Worm (Caenorhabditis elegans) whole organism, L2 larva: ENCODE measurements around the gene glb-28.

ENCODE experiments used
- C34F6.9 ChIP-seq: fragments of 150-350 bp; optimal IDR thresholded peaks from 2 replicates; lab custom pipeline; 2014; ENCODE audit warnings: missing biosample characterization, missing genetic modification characterization
- F13H6.1 ChIP-seq: sonication (generic microtip); optimal IDR thresholded peaks from 2 replicates; lab custom pipeline; 2016; ENCODE audit warnings: missing genetic modification characterization, missing compliant biosample characterization
- Y55F3AM.14 ChIP-seq: fragments of 200-800 bp; sonication (Bioruptor generic); optimal IDR thresholded peaks from 2 replicates; lab custom pipeline; 2018; ENCODE audit warnings: mild to moderate bottlenecking, missing genetic modification characterization, missing compliant biosample characterization
- ZK546.5 ChIP-seq: sonication (generic microtip); optimal IDR thresholded peaks from 2 replicates; lab custom pipeline; 2017; ENCODE audit warnings: missing biosample characterization, missing genetic modification characterization
- aly-2 ChIP-seq: fragments of 150-350 bp; optimal IDR thresholded peaks from 2 replicates; lab custom pipeline; 2014; ENCODE audit warnings: missing biosample characterization, missing genetic modification characterization
- ama-1 ChIP-seq: fragments of 150-350 bp; optimal IDR thresholded peaks from 2 replicates; lab custom pipeline; 2018; ENCODE audit warnings: inconsistent platforms
- blmp-1 ChIP-seq: sonication (generic microtip); optimal IDR thresholded peaks from 2 replicates; lab custom pipeline; 2017; ENCODE audit warnings: missing genetic modification characterization, mild to moderate bottlenecking, missing compliant biosample characterization, antibody characterized with exemption, moderate library complexity; ENCODE audit not compliant: insufficient read depth
- ceh-16 ChIP-seq: fragments of 150-350 bp; optimal IDR thresholded peaks from 2 replicates; lab custom pipeline; 2014; ENCODE audit warnings: missing biosample characterization, missing genetic modification characterization
- crh-2 ChIP-seq: sonication (generic microtip); optimal IDR thresholded peaks from 2 replicates; lab custom pipeline; 2017; ENCODE audit warnings: missing biosample characterization, missing genetic modification characterization
- egl-27 ChIP-seq: sonication (generic microtip); optimal IDR thresholded peaks from 3 replicates; lab custom pipeline; 2017; ENCODE audit warnings: missing biosample characterization, missing genetic modification reagents, missing genetic modification characterization
- fos-1 ChIP-seq: fragments of 150-350 bp; optimal IDR thresholded peaks from 2 replicates; lab custom pipeline; 2014; ENCODE audit warnings: missing biosample characterization, missing genetic modification characterization
- gmeb-1 ChIP-seq: fragments of 150-350 bp; optimal IDR thresholded peaks from 2 replicates; lab custom pipeline; 2014; ENCODE audit warnings: missing biosample characterization, missing genetic modification characterization
- lin-11 ChIP-seq: fragments of 150-350 bp; sonication (generic microtip); optimal IDR thresholded peaks from 2 replicates; lab custom pipeline; 2014; ENCODE audit warnings: missing biosample characterization, missing genetic modification characterization, inconsistent platforms, mixed read lengths
- lin-13 ChIP-seq: fragments of 150-350 bp; optimal IDR thresholded peaks from 2 replicates; lab custom pipeline; 2014; ENCODE audit warnings: missing biosample characterization, missing genetic modification reagents, missing genetic modification characterization
- lsy-2 ChIP-seq, 2 experiments: fragments of 150-350 bp in 1 of 2; sonication (generic microtip) in 1 of 2; optimal IDR thresholded peaks; 2 replicates each; lab custom pipeline; 2014 to 2017; ENCODE audit warnings: missing biosample characterization in 2 of 2, missing genetic modification characterization in 2 of 2
- mbf-1 ChIP-seq: sonication (generic microtip); optimal IDR thresholded peaks from 2 replicates; lab custom pipeline; 2017; ENCODE audit warnings: missing biosample characterization, missing genetic modification characterization
- mdl-1 ChIP-seq, 2 experiments: fragments of 150-350 bp in 1 of 2; sonication (generic microtip) in 1 of 2; optimal IDR thresholded peaks; 2 replicates each; lab custom pipeline; 2017; ENCODE audit warnings: missing biosample characterization in 2 of 2, missing genetic modification characterization in 2 of 2
- nhr-12 ChIP-seq: fragments of 150-350 bp; optimal IDR thresholded peaks from 2 replicates; lab custom pipeline; 2014; ENCODE audit warnings: missing biosample characterization, missing genetic modification characterization
- nhr-129 ChIP-seq: fragments of 150-350 bp; optimal IDR thresholded peaks from 2 replicates; lab custom pipeline; 2014; ENCODE audit warnings: missing biosample characterization, missing genetic modification characterization
- nhr-21 ChIP-seq: fragments of 150-350 bp; optimal IDR thresholded peaks from 2 replicates; lab custom pipeline; 2014; ENCODE audit warnings: missing biosample characterization, missing genetic modification characterization
- nhr-23 ChIP-seq: fragments of 150-350 bp; optimal IDR thresholded peaks from 2 replicates; lab custom pipeline; 2014; ENCODE audit warnings: missing biosample characterization, missing genetic modification reagents, missing genetic modification characterization
- nhr-237 ChIP-seq: fragments of 150-350 bp; optimal IDR thresholded peaks from 2 replicates; lab custom pipeline; 2014; ENCODE audit warnings: missing biosample characterization, missing genetic modification characterization
- nhr-25 ChIP-seq: fragments of 150-350 bp; sonication (generic microtip); optimal IDR thresholded peaks from 3 replicates; lab custom pipeline; 2014; ENCODE audit warnings: missing biosample characterization, missing genetic modification characterization
- nhr-6 ChIP-seq: fragments of 150-350 bp; optimal IDR thresholded peaks from 2 replicates; lab custom pipeline; 2014; ENCODE audit warnings: missing biosample characterization, missing genetic modification characterization
- nhr-77 ChIP-seq: fragments of 150-350 bp; optimal IDR thresholded peaks from 2 replicates; lab custom pipeline; 2014; ENCODE audit warnings: missing biosample characterization, missing genetic modification characterization
- sem-4 ChIP-seq: fragments of 150-350 bp; optimal IDR thresholded peaks from 2 replicates; lab custom pipeline; 2014; ENCODE audit warnings: missing biosample characterization, missing genetic modification reagents, missing genetic modification characterization
- skn-1 ChIP-seq: sonication (generic microtip); optimal IDR thresholded peaks from 2 replicates; lab custom pipeline; 2017; ENCODE audit warnings: missing biosample characterization, missing genetic modification characterization
- sma-3 ChIP-seq: sonication (generic microtip); optimal IDR thresholded peaks from 2 replicates; lab custom pipeline; 2016; ENCODE audit warnings: missing genetic modification reagents, missing genetic modification characterization, missing compliant biosample characterization
- sma-9 ChIP-seq, 2 experiments: fragments of 150-350 bp in 1 of 2; sonication (generic microtip) in 1 of 2; optimal IDR thresholded peaks; 2 replicates each; lab custom pipeline; 2014 to 2016; ENCODE audit warnings: missing genetic modification characterization in 2 of 2, mild to moderate bottlenecking in 1 of 2, missing biosample characterization in 1 of 2, missing compliant biosample characterization in 1 of 2, missing genetic modification reagents in 1 of 2, moderate library complexity in 1 of 2
- unc-39 ChIP-seq: fragments of 150-350 bp; optimal IDR thresholded peaks from 2 replicates; lab custom pipeline; 2014; ENCODE audit warnings: missing biosample characterization, missing genetic modification characterization
- unc-55 ChIP-seq: fragments of 150-350 bp; sonication (generic microtip); optimal IDR thresholded peaks from 3 replicates; lab custom pipeline; 2014; ENCODE audit warnings: missing biosample characterization, missing genetic modification reagents, missing genetic modification characterization
- zag-1 ChIP-seq: fragments of 150-350 bp; optimal IDR thresholded peaks from 2 replicates; lab custom pipeline; 2014; ENCODE audit warnings: missing biosample characterization, missing genetic modification characterization
- ztf-4 ChIP-seq: fragments of 150-350 bp; optimal IDR thresholded peaks from 2 replicates; lab custom pipeline; 2014; ENCODE audit warnings: missing biosample characterization, missing genetic modification characterization

Gene glb-28

ce11 chrX:15340743-15341142 lies 23.7 kb upstream of the glb-28 start:
- TF ChIP-seq ceh-16 (tag; lab: Kevin White, UChicago) (no peak), sma-9 (GFP tag; optimal IDR thresholded peaks at IDR 0.05; lab: Kevin White, UChicago) (peak; percentile 57), sma-9 (tag; optimal IDR thresholded peaks at IDR 0.05; lab: Kevin White, UChicago) (no peak), gmeb-1 (tag; lab: Kevin White, UChicago) (no peak), ama-1 (lab: Kevin White, UChicago) (peak; percentile 54), mbf-1 (tag; lab: Kevin White, UChicago) (no peak), F13H6.1 (tag; lab: Kevin White, UChicago) (peak; percentile 58), mdl-1 (tag; optimal IDR thresholded peaks at IDR 0.05; lab: Kevin White, UChicago) (peak in 1 of 2 experiments; percentile 11), nhr-6 (no peak), nhr-25 (tag; lab: Kevin White, UChicago) (no peak)

- TF ChIP-seq lin-13 (GFP tag; lab: Kevin White, UChicago): peak; percentile 29
- no peak for TF ChIP-seq unc-55 (GFP tag; lab: Kevin White, UChicago)
- TF ChIP-seq nhr-237: no peak
- peak; percentile 65 for TF ChIP-seq F13H6.1 (tag; lab: Kevin White, UChicago)
- peak; percentile 74 for TF ChIP-seq crh-2 (tag; lab: Kevin White, UChicago)
- peak; percentile 55 for TF ChIP-seq ztf-4 (tag; lab: Kevin White, UChicago)
- TF ChIP-seq nhr-6: peak; percentile 50
- TF ChIP-seq nhr-129 (tag; lab: Kevin White, UChicago): peak; percentile 89
- no peak for TF ChIP-seq sem-4
- no peak for TF ChIP-seq ZK546.5 (tag; lab: Kevin White, UChicago)
- TF ChIP-seq blmp-1: peak; percentile 76
- no peak for TF ChIP-seq Y55F3AM.14 (GFP tag; lab: Kevin White, UChicago)
- TF ChIP-seq C34F6.9 (tag; lab: Kevin White, UChicago): peak; percentile 50
- TF ChIP-seq sma-9 (GFP tag; optimal IDR thresholded peaks at IDR 0.05; lab: Kevin White, UChicago): peak; percentile 87
- TF ChIP-seq sma-9 (tag; optimal IDR thresholded peaks at IDR 0.05; lab: Kevin White, UChicago): no peak
- TF ChIP-seq nhr-25 (tag; lab: Kevin White, UChicago): peak; percentile 94
- peak; percentile 72 for TF ChIP-seq fos-1
- peak; percentile 82 for TF ChIP-seq sma-3 (GFP tag; lab: Kevin White, UChicago)
- TF ChIP-seq gmeb-1 (tag; lab: Kevin White, UChicago): peak; percentile 61
- peak; percentile 56 for TF ChIP-seq nhr-21 (tag; lab: Kevin White, UChicago)
Observed at ce11 chrX:15339807-15340596, 23.0 kb upstream of the glb-28 start, which contains the start of gene Y15E3A.5. Y15E3A.5 (plus strand) TSS chrX:15340558.

ce11 chrX:15338195-15338594 lies 21.1 kb upstream of the glb-28 start:
- TF ChIP-seq sma-9 (GFP tag; optimal IDR thresholded peaks at IDR 0.05; lab: Kevin White, UChicago) (peak; percentile 57), sma-9 (tag; optimal IDR thresholded peaks at IDR 0.05; lab: Kevin White, UChicago) (no peak), nhr-129 (tag; lab: Kevin White, UChicago) (peak; percentile 26), zag-1 (tag; lab: Kevin White, UChicago) (no peak), unc-39 (tag; lab: Kevin White, UChicago) (no peak), F13H6.1 (tag; lab: Kevin White, UChicago) (peak; percentile 74), C34F6.9 (tag; lab: Kevin White, UChicago) (peak; percentile 45), lsy-2 (tag; optimal IDR thresholded peaks at IDR 0.05; lab: Kevin White, UChicago) (peak in 1 of 2 experiments; percentile 27)

- TF ChIP-seq lin-11 (tag; lab: Kevin White, UChicago): no peak
- TF ChIP-seq nhr-21 (tag; lab: Kevin White, UChicago): no peak
- TF ChIP-seq nhr-23 (tag; lab: Kevin White, UChicago): no peak
- no peak for TF ChIP-seq nhr-77 (tag; lab: Kevin White, UChicago)
- TF ChIP-seq aly-2 (tag; lab: Kevin White, UChicago): no peak
- TF ChIP-seq mdl-1 (tag; optimal IDR thresholded peaks at IDR 0.05; lab: Kevin White, UChicago): no peak
- no peak for TF ChIP-seq F13H6.1 (tag; lab: Kevin White, UChicago)
- no peak for TF ChIP-seq nhr-12 (tag; lab: Kevin White, UChicago)
- no peak for TF ChIP-seq lsy-2 (tag; optimal IDR thresholded peaks at IDR 0.05; lab: Kevin White, UChicago)
- no peak for TF ChIP-seq egl-27 (tag; lab: Kevin White, UChicago)
- TF ChIP-seq Y55F3AM.14 (GFP tag; lab: Kevin White, UChicago): no peak
- TF ChIP-seq skn-1: no peak
- TF ChIP-seq zag-1 (tag; lab: Kevin White, UChicago): no peak
- TF ChIP-seq C34F6.9 (tag; lab: Kevin White, UChicago): no peak
Observed at ce11 chrX:15336392-15336791, 19.3 kb upstream of the glb-28 start.
